Fruit fly (Drosophila melanogaster) whole organism, pupa: ENCODE data around the gene CG43331.
A peak's percentile ranks its signal among the peaks of the same experiment; 100 is the strongest.

Experiments used
- CG10348 ChIP-seq: fragments of 200-800 bp; sonication (Bioruptor generic); IDR thresholded peaks from 2 replicates; pipeline ENCODE4 v1.3.6; 2022; ENCODE audit warnings: missing biosample characterization, missing genetic modification characterization
- CG12605 ChIP-seq: fragments of 200-800 bp; sonication (Bioruptor generic); IDR thresholded peaks from 2 replicates; pipeline ENCODE4 v1.3.6; 2022; ENCODE audit warnings: missing biosample characterization, missing genetic modification characterization
- CG13204 ChIP-seq: fragments of 200-800 bp; sonication (Bioruptor generic); optimal IDR thresholded peaks from 2 replicates; lab custom pipeline; 2018; ENCODE audit warnings: missing biosample characterization, mild to moderate bottlenecking, missing genetic modification characterization, moderate library complexity
- CG14655 ChIP-seq: fragments of 200-800 bp; sonication (Bioruptor generic); optimal IDR thresholded peaks from 3 replicates; lab custom pipeline; 2017; ENCODE audit warnings: mild to moderate bottlenecking, missing biosample characterization, missing genetic modification reagents, missing genetic modification characterization
- CG15710 ChIP-seq: fragments of 200-800 bp; sonication (Bioruptor generic); optimal IDR thresholded peaks from 2 replicates; lab custom pipeline; 2018; ENCODE audit warnings: missing biosample characterization, mild to moderate bottlenecking, missing genetic modification characterization, moderate library complexity
- CG17806 ChIP-seq: fragments of 200-800 bp; sonication (Bioruptor generic); optimal IDR thresholded peaks from 2 replicates; lab custom pipeline; 2018; ENCODE audit warnings: missing biosample characterization, mild to moderate bottlenecking, missing genetic modification characterization, moderate library complexity
- CG32121 ChIP-seq: fragments of 200-800 bp; sonication (Bioruptor generic); IDR thresholded peaks from 2 replicates; pipeline ENCODE4 v1.3.6; 2022; ENCODE audit warnings: missing biosample characterization, missing genetic modification characterization
- CG34367 ChIP-seq: fragments of 200-800 bp; sonication (Bioruptor generic); optimal IDR thresholded peaks from 2 replicates; lab custom pipeline; 2018; ENCODE audit warnings: missing biosample characterization, mild to moderate bottlenecking, missing genetic modification characterization
- CG4496 ChIP-seq: fragments of 200-800 bp; sonication (Bioruptor generic); IDR thresholded peaks from 3 replicates; pipeline ENCODE4 v1.3.6; 2022; ENCODE audit warnings: missing biosample characterization, missing genetic modification characterization
- CG8159 ChIP-seq: fragments of 200-800 bp; sonication (Bioruptor generic); optimal IDR thresholded peaks from 3 replicates; lab custom pipeline; 2018; ENCODE audit warnings: missing biosample characterization, mild to moderate bottlenecking, missing genetic modification characterization, moderate library complexity
- CG8301 ChIP-seq: fragments of 200-800 bp; sonication (Bioruptor generic); optimal IDR thresholded peaks from 2 replicates; lab custom pipeline; 2018; ENCODE audit warnings: missing biosample characterization, mild to moderate bottlenecking, missing genetic modification characterization
- CG9948 ChIP-seq: fragments of 200-800 bp; sonication (Bioruptor generic); optimal IDR thresholded peaks from 2 replicates; lab custom pipeline; 2018; ENCODE audit warnings: missing biosample characterization, mild to moderate bottlenecking, missing genetic modification characterization, moderate library complexity
- D1 ChIP-seq: fragments of 200-800 bp; sonication (Bioruptor generic); optimal IDR thresholded peaks from 2 replicates; lab custom pipeline; 2018; ENCODE audit warnings: missing biosample characterization, mild to moderate bottlenecking, missing genetic modification characterization, moderate library complexity
- EcR ChIP-seq: fragments of 200-800 bp; sonication (Bioruptor generic); optimal IDR thresholded peaks from 3 replicates; lab custom pipeline; 2019; ENCODE audit warnings: missing biosample characterization, missing genetic modification characterization, mild to moderate bottlenecking, moderate library complexity, missing genetic modification reagents
- Ets98B ChIP-seq: fragments of 200-800 bp; sonication (Bioruptor generic); IDR thresholded peaks from 2 replicates; pipeline ENCODE4 v1.3.6; 2022; ENCODE audit warnings: missing biosample characterization, missing genetic modification characterization
- Pif1A ChIP-seq: fragments of 200-800 bp; sonication (Bioruptor generic); optimal IDR thresholded peaks from 3 replicates; lab custom pipeline; 2016; ENCODE audit warnings: missing biosample characterization, missing genetic modification characterization
- Pif1B ChIP-seq: fragments of 200-800 bp; sonication (Bioruptor generic); optimal IDR thresholded peaks from 3 replicates; lab custom pipeline; 2016; ENCODE audit warnings: missing biosample characterization, missing genetic modification characterization
- Snoo ChIP-seq: fragments of 200-800 bp; sonication (Bioruptor generic); optimal IDR thresholded peaks from 3 replicates; lab custom pipeline; 2017; ENCODE audit warnings: missing biosample characterization, mild to moderate bottlenecking, missing genetic modification characterization, inconsistent platforms
- fd96Ca ChIP-seq: fragments of 200-800 bp; sonication (Bioruptor generic); IDR thresholded peaks from 3 replicates; pipeline ENCODE4 v1.3.6; 2022; ENCODE audit warnings: missing biosample characterization, missing genetic modification characterization
- gl ChIP-seq: fragments of 200-800 bp; sonication (Bioruptor generic); optimal IDR thresholded peaks from 2 replicates; lab custom pipeline; 2018; ENCODE audit warnings: missing biosample characterization, mild to moderate bottlenecking, missing genetic modification characterization
- rn ChIP-seq: fragments of 200-800 bp; sonication (Bioruptor generic); IDR thresholded peaks from 2 replicates; pipeline ENCODE4 v1.3.6; 2022; ENCODE audit warnings: missing biosample characterization, missing genetic modification characterization

Gene CG43331

dm6 chr3L:22460428-22460827 lies 43.2 kb downstream of the CG43331 start:
- no peak for TF ChIP-seq CG12605 (GFP tag; lab: Robert Waterston, UW)
- no peak for TF ChIP-seq CG4496 (GFP tag; lab: Robert Waterston, UW)
- no peak for TF ChIP-seq rn (GFP tag; lab: Robert Waterston, UW)
- no peak for TF ChIP-seq CG9948
- no peak for TF ChIP-seq CG8301 (tag; lab: Kevin White, UChicago)
- no peak for TF ChIP-seq CG17806 (tag; lab: Kevin White, UChicago)
- no peak for TF ChIP-seq CG14655 (GFP tag; lab: Kevin White, UChicago)
- TF ChIP-seq Pif1B (GFP tag; lab: Kevin White, UChicago) = no peak
- no peak for TF ChIP-seq Ets98B (GFP tag; lab: Robert Waterston, UW)
- TF ChIP-seq CG34367 = no peak
- no peak for TF ChIP-seq D1 (tag; lab: Kevin White, UChicago)
- TF ChIP-seq fd96Ca (GFP tag; lab: Robert Waterston, UW) = no peak
- no peak for TF ChIP-seq CG13204 (GFP tag; lab: Kevin White, UChicago)
- no peak for TF ChIP-seq gl
- TF ChIP-seq Snoo = no peak
- no peak for TF ChIP-seq Pif1A (GFP tag; lab: Kevin White, UChicago)
- TF ChIP-seq CG8159 (tag; lab: Kevin White, UChicago) = no peak
- no peak for TF ChIP-seq CG15710 (tag; lab: Kevin White, UChicago)
- no peak for TF ChIP-seq EcR (GFP tag; lab: Kevin White, UChicago)
- TF ChIP-seq, all 21 proteins: peak for 0

- no peak for TF ChIP-seq CG14655 (GFP tag; lab: Kevin White, UChicago)
- TF ChIP-seq CG13204 (GFP tag; lab: Kevin White, UChicago) = peak; percentile 86
Measured at dm6 chr3L:22458898-22459524, 44.6 kb downstream of the CG43331 start.

dm6 chr3L:22458271-22458670 lies 45.4 kb downstream of the CG43331 start:
- TF ChIP-seq CG8301 (tag; lab: Kevin White, UChicago) (no peak), CG12605 (GFP tag; lab: Robert Waterston, UW) (no peak), gl (no peak), CG17806 (tag; lab: Kevin White, UChicago) (no peak), EcR (GFP tag; lab: Kevin White, UChicago) (no peak), CG32121 (GFP tag; lab: Robert Waterston, UW) (no peak), CG14655 (GFP tag; lab: Kevin White, UChicago) (no peak), Snoo (no peak), rn (GFP tag; lab: Robert Waterston, UW) (no peak), CG4496 (GFP tag; lab: Robert Waterston, UW) (no peak), CG13204 (GFP tag; lab: Kevin White, UChicago) (no peak), D1 (tag; lab: Kevin White, UChicago) (no peak), CG9948 (no peak), CG34367 (no peak), CG8159 (tag; lab: Kevin White, UChicago) (no peak), Ets98B (GFP tag; lab: Robert Waterston, UW) (no peak)

dm6 chr3L:22455953-22456488 lies 47.6 kb downstream of the CG43331 start:
- no peak for TF ChIP-seq Pif1B (GFP tag; lab: Kevin White, UChicago)
- no peak for TF ChIP-seq Pif1A (GFP tag; lab: Kevin White, UChicago)
- TF ChIP-seq EcR (GFP tag; lab: Kevin White, UChicago) = no peak
- no peak for TF ChIP-seq CG34367
- no peak for TF ChIP-seq CG9948
- TF ChIP-seq CG14655 (GFP tag; lab: Kevin White, UChicago) = no peak
- no peak for TF ChIP-seq CG8301 (tag; lab: Kevin White, UChicago)
- no peak for TF ChIP-seq Snoo
- TF ChIP-seq CG17806 (tag; lab: Kevin White, UChicago) = no peak
- TF ChIP-seq gl = no peak
- TF ChIP-seq CG10348 (GFP tag; lab: Robert Waterston, UW) = no peak

- TF ChIP-seq gl = no peak
- TF ChIP-seq fd96Ca (GFP tag; lab: Robert Waterston, UW) = no peak
- TF ChIP-seq D1 (tag; lab: Kevin White, UChicago) = no peak
- no peak for TF ChIP-seq CG9948
- TF ChIP-seq CG12605 (GFP tag; lab: Robert Waterston, UW) = no peak
- TF ChIP-seq CG8159 (tag; lab: Kevin White, UChicago) = no peak
- no peak for TF ChIP-seq rn (GFP tag; lab: Robert Waterston, UW)
- TF ChIP-seq CG32121 (GFP tag; lab: Robert Waterston, UW) = no peak
- TF ChIP-seq Snoo = no peak
- TF ChIP-seq CG15710 (tag; lab: Kevin White, UChicago) = no peak
- no peak for TF ChIP-seq EcR (GFP tag; lab: Kevin White, UChicago)
- TF ChIP-seq CG14655 (GFP tag; lab: Kevin White, UChicago) = no peak
- TF ChIP-seq CG8301 (tag; lab: Kevin White, UChicago) = no peak
- TF ChIP-seq Pif1A (GFP tag; lab: Kevin White, UChicago) = no peak
- no peak for TF ChIP-seq Pif1B (GFP tag; lab: Kevin White, UChicago)
Measured at dm6 chr3L:22454368-22454767, 49.3 kb downstream of the CG43331 start, which contains the start of gene CG11449. Gene CG11449, plus strand, starts transcription at chr3L:22454373.
